Worm (Caenorhabditis elegans) whole organism, L2 larva: ENCODE results near the gene cyp-33A1.

Source experiments
- lsy-2 ChIP-seq, 2 experiments: fragments of 150-350 bp in 1 of 2; sonication (generic microtip) in 1 of 2; optimal IDR thresholded peaks; 2 replicates each; lab custom pipeline; 2014 to 2017; ENCODE audit warnings: missing biosample characterization in 2 of 2, missing genetic modification characterization in 2 of 2
- nhr-77 ChIP-seq: fragments of 150-350 bp; optimal IDR thresholded peaks from 2 replicates; lab custom pipeline; 2014; ENCODE audit warnings: missing biosample characterization, missing genetic modification characterization
- unc-39 ChIP-seq: fragments of 150-350 bp; optimal IDR thresholded peaks from 2 replicates; lab custom pipeline; 2014; ENCODE audit warnings: missing biosample characterization, missing genetic modification characterization
- zag-1 ChIP-seq: fragments of 150-350 bp; optimal IDR thresholded peaks from 2 replicates; lab custom pipeline; 2014; ENCODE audit warnings: missing biosample characterization, missing genetic modification characterization

DNA sequence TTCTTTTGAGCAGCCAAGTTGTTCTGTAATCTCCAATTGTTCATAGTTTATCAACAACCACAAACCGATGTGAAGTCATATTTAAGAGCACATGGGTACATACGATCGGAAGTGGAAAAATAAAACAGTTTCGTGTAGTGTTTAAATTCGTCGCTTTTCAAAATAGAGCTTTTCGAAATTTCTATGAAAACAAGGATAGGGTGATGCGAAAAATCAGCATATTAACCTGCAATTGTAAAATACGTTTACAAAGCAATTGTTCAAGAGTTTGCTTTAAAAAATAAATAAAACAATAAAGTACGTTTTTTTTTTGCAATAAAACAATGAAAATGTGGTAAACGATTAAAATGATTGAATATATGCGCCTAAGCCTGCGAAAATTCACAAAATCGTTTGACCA is 40.7 kb upstream of the cyp-33A1 start, which contains the start of gene ZK105.14:
- TF ChIP-seq unc-39 (tag; lab: Kevin White, UChicago) (no peak), nhr-77 (tag; lab: Kevin White, UChicago) (no peak), lsy-2 (tag; optimal IDR thresholded peaks at IDR 0.05; lab: Kevin White, UChicago) (no peak), zag-1 (no peak)
